Worm (Caenorhabditis elegans) whole organism, midembryonic: ENCODE results near the gene rnf-5.
A peak's percentile ranks its signal among the peaks of the same experiment; 100 is the strongest.

ENCODE experiments used
- T22C8.4 ChIP-seq: fragments of 200-800 bp; sonication (Bioruptor generic); IDR thresholded peaks from 2 replicates; pipeline ENCODE4 v1.3.6; 2022; ENCODE audit warnings: missing genetic modification characterization, missing compliant biosample characterization
- cog-1 ChIP-seq: sonication (generic microtip); optimal IDR thresholded peaks from 2 replicates; lab custom pipeline; 2016; ENCODE audit warnings: missing genetic modification characterization, missing compliant biosample characterization
- flt-1 ChIP-seq: fragments of 200-800 bp; sonication (Bioruptor generic); IDR thresholded peaks from 2 replicates; pipeline ENCODE4 v1.3.6; 2022; ENCODE audit warnings: missing genetic modification characterization, missing compliant biosample characterization
- klf-2 ChIP-seq: fragments of 200-800 bp; sonication (Bioruptor generic); conservative IDR thresholded peaks from 2 replicates; pipeline ENCODE4 v1.3.6; 2022; ENCODE audit warnings: missing genetic modification reagents, missing genetic modification characterization, missing compliant biosample characterization
- med-1 ChIP-seq: sonication (generic microtip); optimal IDR thresholded peaks from 2 replicates; lab custom pipeline; 2017; ENCODE audit warnings: missing genetic modification characterization, mild to moderate bottlenecking, missing compliant biosample characterization, antibody characterized with exemption, missing genetic modification reagents; ENCODE audit not compliant: insufficient read depth
- ref-1 ChIP-seq: fragments of 200-800 bp; sonication (Bioruptor generic); conservative IDR thresholded peaks from 2 replicates; pipeline ENCODE4 v1.3.6; 2022; ENCODE audit warnings: missing genetic modification reagents, missing genetic modification characterization, missing compliant biosample characterization
- tab-1 ChIP-seq: fragments of 200-800 bp; sonication (Bioruptor generic); IDR thresholded peaks from 2 replicates; pipeline ENCODE4 v1.3.6; 2022; ENCODE audit warnings: missing genetic modification characterization, missing compliant biosample characterization
- ztf-23 ChIP-seq: fragments of 200-800 bp; sonication (Bioruptor generic); IDR thresholded peaks from 2 replicates; pipeline ENCODE4 v1.3.6; 2022; ENCODE audit warnings: missing genetic modification reagents, missing genetic modification characterization, missing compliant biosample characterization
- ztf-29 ChIP-seq: fragments of 200-800 bp; sonication (Bioruptor generic); IDR thresholded peaks from 2 replicates; pipeline ENCODE4 v1.3.6; 2022; ENCODE audit warnings: missing genetic modification reagents, missing genetic modification characterization, missing compliant biosample characterization

The rnf-5 gene

DNA sequence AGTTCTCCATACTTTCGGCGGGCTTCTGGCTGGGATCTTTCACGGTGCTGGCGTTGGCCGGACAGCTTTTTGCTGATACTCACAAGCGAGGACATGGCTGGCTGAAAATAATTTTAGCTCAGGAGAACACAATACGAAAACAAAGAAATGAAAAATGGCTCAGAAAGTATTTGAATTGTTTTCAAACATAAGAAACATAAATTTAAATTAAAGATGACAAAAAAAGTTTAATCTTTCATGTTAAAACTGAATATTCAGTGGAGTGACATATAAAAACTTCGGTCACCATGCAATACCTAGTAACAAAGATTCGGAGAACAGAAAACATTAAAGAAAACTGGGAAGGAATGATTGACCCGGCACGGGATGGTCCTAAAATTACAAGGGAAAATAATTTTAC lies 11.9 kb upstream of the rnf-5 start, which contains the start of gene C16C10.2:
Gene C16C10.2 (minus strand): TSS at position 101 of the 400 bp plus-strand sequence.
- TF ChIP-seq med-1 (GFP tag; lab: Kevin White, UChicago), result no peak
- no peak for TF ChIP-seq tab-1 (GFP tag; lab: Robert Waterston, UW)
- TF ChIP-seq klf-2 (GFP tag; lab: Robert Waterston, UW), result no peak
- no peak for TF ChIP-seq T22C8.4 (GFP tag; lab: Robert Waterston, UW)
- TF ChIP-seq cog-1, result no peak
- TF ChIP-seq ztf-23 (GFP tag; lab: Robert Waterston, UW), result no peak
- TF ChIP-seq flt-1 (GFP tag; lab: Robert Waterston, UW), result no peak
- TF ChIP-seq ref-1 (GFP tag; lab: Robert Waterston, UW), result no peak
- no peak for TF ChIP-seq ztf-29 (GFP tag; lab: Robert Waterston, UW)

DNA sequence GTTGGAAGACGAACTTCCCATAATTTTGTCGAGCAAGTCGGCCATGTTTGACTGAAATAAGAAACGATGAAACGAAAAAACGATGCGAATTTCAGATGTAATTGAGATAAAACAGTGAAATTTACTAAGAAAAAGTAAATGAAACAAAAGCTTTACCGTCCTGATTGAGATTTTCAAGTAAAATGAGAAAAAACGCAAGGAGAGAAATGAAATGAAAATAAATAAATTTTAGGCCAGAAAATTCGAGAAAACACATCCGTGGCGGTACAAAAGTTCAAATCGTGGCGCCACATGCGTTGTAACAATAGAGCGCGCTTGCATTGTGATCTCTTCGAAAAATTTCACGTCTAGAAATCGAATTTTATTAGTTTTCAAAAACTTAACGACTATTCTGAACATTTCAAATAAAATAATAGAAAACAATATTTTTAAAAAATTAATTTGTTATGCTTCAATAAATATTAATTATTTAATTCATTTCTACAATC lies 9.5 kb upstream of the rnf-5 start, which contains the start of the genes hrde-1 and C16C10.13:
Gene hrde-1 (minus strand): TSS at position 51 of the 488 bp plus-strand sequence.
Gene C16C10.13 (plus strand): TSS at position 332 of the 488 bp plus-strand sequence.
- no peak for TF ChIP-seq cog-1
- TF ChIP-seq T22C8.4 (GFP tag; lab: Robert Waterston, UW), result no peak
- TF ChIP-seq tab-1 (GFP tag; lab: Robert Waterston, UW), result no peak
- no peak for TF ChIP-seq ztf-23 (GFP tag; lab: Robert Waterston, UW)
- no peak for TF ChIP-seq med-1 (GFP tag; lab: Kevin White, UChicago)
- no peak for TF ChIP-seq flt-1 (GFP tag; lab: Robert Waterston, UW)
- TF ChIP-seq ref-1 (GFP tag; lab: Robert Waterston, UW), result no peak

DNA sequence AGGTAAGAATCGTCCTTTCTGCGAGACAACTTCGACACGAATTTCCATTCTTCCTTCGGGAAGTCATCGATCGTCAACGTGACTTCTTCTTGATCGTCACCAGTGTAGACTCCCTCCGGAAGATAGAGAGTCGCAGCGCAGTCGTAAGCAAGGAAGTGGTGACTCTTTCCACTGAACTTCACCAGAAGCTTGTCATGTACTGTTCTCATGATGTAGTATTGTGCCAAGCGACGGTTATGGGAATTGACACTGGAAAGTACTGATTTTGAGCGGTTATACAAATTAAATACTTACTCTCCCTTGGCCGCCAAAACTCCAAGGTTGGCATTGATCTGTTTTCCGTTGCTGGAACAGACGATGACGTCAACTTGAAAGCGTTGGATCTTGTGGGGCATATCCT lies 8.8 kb upstream of the rnf-5 start:
- no peak for TF ChIP-seq cog-1
- no peak for TF ChIP-seq ref-1 (GFP tag; lab: Robert Waterston, UW)
- TF ChIP-seq tab-1 (GFP tag; lab: Robert Waterston, UW), result no peak
- no peak for TF ChIP-seq ztf-29 (GFP tag; lab: Robert Waterston, UW)
- no peak for TF ChIP-seq ztf-23 (GFP tag; lab: Robert Waterston, UW)
- no peak for TF ChIP-seq flt-1 (GFP tag; lab: Robert Waterston, UW)
- TF ChIP-seq med-1 (GFP tag; lab: Kevin White, UChicago), result no peak
- TF ChIP-seq klf-2 (GFP tag; lab: Robert Waterston, UW), result no peak
- no peak for TF ChIP-seq T22C8.4 (GFP tag; lab: Robert Waterston, UW)

DNA sequence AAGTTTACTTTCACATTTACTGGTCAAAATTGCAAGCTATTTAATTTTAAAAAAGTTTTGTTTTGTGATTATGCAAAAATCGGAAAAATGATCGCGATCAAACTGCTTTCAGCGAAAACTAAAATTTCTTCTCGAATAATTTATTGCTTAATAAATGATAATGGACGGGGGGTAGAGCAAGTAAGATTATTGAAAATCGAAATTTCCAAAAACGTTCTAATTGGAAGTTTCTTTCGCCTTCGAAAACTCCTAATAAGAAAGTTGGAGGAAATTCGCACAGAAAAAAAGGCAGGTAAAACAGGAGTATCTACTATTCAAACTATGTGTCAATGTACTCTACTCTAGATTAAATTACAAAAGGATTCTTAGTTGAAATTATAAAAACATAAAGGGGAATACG lies 5.6 kb upstream of the rnf-5 start:
- TF ChIP-seq cog-1, result no peak
- TF ChIP-seq ztf-29 (GFP tag; lab: Robert Waterston, UW), result no peak
- TF ChIP-seq T22C8.4 (GFP tag; lab: Robert Waterston, UW), result no peak
- TF ChIP-seq flt-1 (GFP tag; lab: Robert Waterston, UW), result no peak
- TF ChIP-seq klf-2 (GFP tag; lab: Robert Waterston, UW), result no peak
- no peak for TF ChIP-seq med-1 (GFP tag; lab: Kevin White, UChicago)
- TF ChIP-seq ztf-23 (GFP tag; lab: Robert Waterston, UW), result no peak
- TF ChIP-seq tab-1 (GFP tag; lab: Robert Waterston, UW), result no peak
- TF ChIP-seq ref-1 (GFP tag; lab: Robert Waterston, UW), result no peak

DNA sequence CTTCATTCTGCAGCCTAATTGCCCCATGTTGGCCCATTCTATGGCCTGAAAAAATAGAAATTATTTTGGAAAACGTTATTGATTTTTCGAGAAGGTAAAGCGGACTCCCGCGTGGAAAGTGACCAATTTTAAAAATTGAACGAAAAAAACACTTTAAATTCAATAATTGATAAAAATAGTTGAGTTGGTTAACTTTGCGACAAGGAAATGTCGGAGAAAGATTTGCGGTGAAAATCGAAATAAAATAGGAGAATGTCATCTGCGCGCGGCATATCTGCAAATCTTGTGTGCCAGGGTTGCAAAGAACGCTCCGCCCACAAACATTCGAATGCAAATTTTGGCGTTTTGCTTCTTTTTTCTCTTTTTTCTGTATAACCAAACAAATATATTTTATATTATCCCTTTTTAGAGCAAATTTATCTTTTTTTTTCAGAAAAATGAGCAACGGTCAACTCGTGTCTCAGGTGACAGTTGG lies 4.3 kb upstream of the rnf-5 start, which contains the start of the genes rnf-121 and C16C10.4:
Gene rnf-121 (minus strand): TSS at position 51 of the 475 bp plus-strand sequence.
Gene C16C10.4 (plus strand): TSS at position 434 of the 475 bp plus-strand sequence.
- TF ChIP-seq ztf-29 (GFP tag; lab: Robert Waterston, UW) (peak; percentile 86), tab-1 (GFP tag; lab: Robert Waterston, UW) (peak; percentile 91), ref-1 (GFP tag; lab: Robert Waterston, UW) (peak; percentile 69), med-1 (GFP tag; lab: Kevin White, UChicago) (peak; percentile 98), ztf-23 (GFP tag; lab: Robert Waterston, UW) (peak; percentile 91), flt-1 (GFP tag; lab: Robert Waterston, UW) (peak; percentile 95), cog-1 (peak; percentile 63), klf-2 (GFP tag; lab: Robert Waterston, UW) (peak; percentile 93), T22C8.4 (GFP tag; lab: Robert Waterston, UW) (peak; percentile 65)

DNA sequence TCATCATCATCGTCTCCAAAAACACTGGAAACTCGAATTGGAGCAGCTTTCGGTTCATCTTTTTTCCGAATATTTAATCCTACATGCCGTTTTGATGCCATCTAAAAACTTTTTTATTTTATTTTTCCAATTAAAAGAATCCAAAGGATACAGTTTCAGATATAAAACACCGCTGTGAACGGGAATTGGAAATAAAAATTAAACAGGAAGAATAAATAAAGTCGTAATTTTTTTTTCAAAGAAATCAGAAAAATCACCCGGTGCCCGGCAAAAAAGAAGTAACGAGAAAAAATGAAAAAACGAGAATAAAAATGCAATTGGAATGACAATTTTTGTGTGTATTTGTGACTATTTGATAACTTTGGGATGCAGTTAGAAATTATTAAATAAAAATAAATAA lies 2.0 kb upstream of the rnf-5 start, which contains the start of gene ccdc-55:
Gene ccdc-55 (minus strand): TSS at position 101 of the 400 bp plus-strand sequence.
- TF ChIP-seq T22C8.4 (GFP tag; lab: Robert Waterston, UW), result no peak
- no peak for TF ChIP-seq cog-1
- TF ChIP-seq ztf-29 (GFP tag; lab: Robert Waterston, UW), result no peak
- no peak for TF ChIP-seq klf-2 (GFP tag; lab: Robert Waterston, UW)
- TF ChIP-seq med-1 (GFP tag; lab: Kevin White, UChicago), result no peak
- TF ChIP-seq tab-1 (GFP tag; lab: Robert Waterston, UW), result no peak
- no peak for TF ChIP-seq ref-1 (GFP tag; lab: Robert Waterston, UW)
- no peak for TF ChIP-seq ztf-23 (GFP tag; lab: Robert Waterston, UW)
- no peak for TF ChIP-seq flt-1 (GFP tag; lab: Robert Waterston, UW)

DNA sequence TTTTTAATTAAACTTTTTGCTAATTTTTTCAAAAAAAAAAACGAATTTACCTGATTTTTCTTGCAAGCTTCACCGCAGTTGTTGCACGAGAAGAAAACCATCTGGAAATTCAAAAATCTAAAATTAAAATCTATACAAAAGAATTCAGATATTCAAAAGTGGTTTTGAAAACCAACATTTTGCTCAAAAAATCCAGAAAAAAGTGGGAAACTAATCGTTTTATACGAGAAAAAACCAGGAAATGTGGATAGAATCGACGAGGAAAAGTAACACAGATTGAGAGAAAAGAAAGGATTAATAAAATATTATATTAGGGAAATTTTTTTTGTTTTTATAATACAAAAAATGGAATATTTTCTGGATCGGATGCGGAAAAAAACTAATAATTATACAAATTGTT lies 2.6 kb downstream of the rnf-5 start, which contains the start of gene C16C10.8:
Gene C16C10.8 (minus strand): TSS at position 101 of the 400 bp plus-strand sequence.
- TF ChIP-seq klf-2 (GFP tag; lab: Robert Waterston, UW) (no peak), ztf-29 (GFP tag; lab: Robert Waterston, UW) (no peak), tab-1 (GFP tag; lab: Robert Waterston, UW) (no peak), T22C8.4 (GFP tag; lab: Robert Waterston, UW) (no peak), med-1 (GFP tag; lab: Kevin White, UChicago) (no peak), flt-1 (GFP tag; lab: Robert Waterston, UW) (no peak), cog-1 (no peak), ztf-23 (GFP tag; lab: Robert Waterston, UW) (no peak)

DNA sequence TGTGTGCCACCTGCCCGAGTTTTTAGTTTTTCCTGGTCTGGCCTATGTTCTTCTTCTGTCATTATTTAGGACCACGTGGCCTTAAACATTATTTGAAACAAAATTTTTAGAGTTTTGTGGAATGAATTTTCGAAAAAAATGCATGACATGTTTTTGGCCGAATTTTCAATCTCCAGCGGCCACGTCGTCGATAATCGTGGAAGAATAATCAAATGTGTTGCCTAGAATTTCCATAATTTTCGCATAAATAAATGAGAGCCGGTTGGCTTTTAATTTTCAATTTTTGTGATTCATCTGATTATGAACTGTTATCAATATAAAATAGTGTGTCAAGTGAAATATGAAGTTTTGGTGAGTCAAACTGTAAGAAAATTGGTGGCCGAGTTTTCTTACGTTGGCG lies 5.7 kb downstream of the rnf-5 start, which contains the start of gene C01G12.16:
Gene C01G12.16 (plus strand): TSS at position 301 of the 400 bp plus-strand sequence.
- TF ChIP-seq tab-1 (GFP tag; lab: Robert Waterston, UW) (no peak), ztf-23 (GFP tag; lab: Robert Waterston, UW) (no peak), ztf-29 (GFP tag; lab: Robert Waterston, UW) (no peak), cog-1 (no peak), flt-1 (GFP tag; lab: Robert Waterston, UW) (no peak), klf-2 (GFP tag; lab: Robert Waterston, UW) (no peak), T22C8.4 (GFP tag; lab: Robert Waterston, UW) (no peak), ref-1 (GFP tag; lab: Robert Waterston, UW) (no peak)
